Fruit fly (Drosophila melanogaster): ENCODE measurements around the gene NFAT.

dm6 chrX:13680262-13680661 lies 55.7 kb downstream of the NFAT start, which contains the start of gene CG12177:
- TF ChIP-seq Jra (GFP tag; optimal IDR thresholded peaks at IDR 0.05) (no peak), pan (optimal IDR thresholded peaks at IDR 0.05) (no peak), Hnf4 (GFP tag; optimal IDR thresholded peaks at IDR 0.05) (no peak), usp (GFP tag; optimal IDR thresholded peaks at IDR 0.05) (no peak), dl (GFP tag; optimal IDR thresholded peaks at IDR 0.05; ENCODE audit: insufficient read depth in 1 of 2, partially characterized antibody in 2 of 2) (no peak), Rel (GFP tag; optimal IDR thresholded peaks at IDR 0.05) (no peak), Rel (tag; optimal IDR thresholded peaks at IDR 0.05) (no peak), fru (GFP tag; optimal IDR thresholded peaks at IDR 0.05) (no peak)

All from whole organism, wandering third instar larva.